Worm (Caenorhabditis elegans): Measurements from ENCODE around the gene Y32G9A.12.

Gene Y32G9A.12

ce11 chrV:1955246-1955645 is 35.2 kb upstream of the Y32G9A.12 start:
- no peak for TF ChIP-seq hnd-1 (tag; optimal IDR thresholded peaks at IDR 0.05)
- TF ChIP-seq hmbx-1 (tag; optimal IDR thresholded peaks at IDR 0.05), result no peak
- no peak for TF ChIP-seq sea-1 (GFP tag; conservative IDR thresholded peaks at IDR 0.05)
- TF ChIP-seq scrt-1 (GFP tag; IDR thresholded peaks at IDR 0.05), result no peak

DNA sequence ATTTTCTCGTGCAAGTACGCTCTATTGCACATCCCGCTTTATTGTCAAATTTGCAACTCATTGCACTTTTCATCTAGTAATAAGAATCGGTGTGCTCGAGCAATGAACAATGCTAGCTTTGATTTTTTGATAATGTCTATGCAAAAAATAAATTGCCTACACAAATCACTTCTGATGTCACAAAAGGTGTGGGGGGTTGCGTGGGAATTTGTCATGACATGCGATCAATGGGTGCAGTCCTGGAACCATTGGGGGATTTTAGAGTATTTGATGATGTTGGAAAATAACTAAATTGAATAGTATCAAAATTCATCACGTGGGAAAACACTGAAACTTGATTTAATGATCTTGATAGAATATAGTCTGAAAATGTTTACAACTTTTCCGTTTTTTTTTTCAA is 25.9 kb upstream of the Y32G9A.12 start:
- TF ChIP-seq F13C5.2 (tag; optimal IDR thresholded peaks at IDR 0.05), result no peak
- no peak for TF ChIP-seq ama-1 (optimal IDR thresholded peaks at IDR 0.05)
- TF ChIP-seq tbx-11 (GFP tag; IDR thresholded peaks at IDR 0.05), result no peak
- no peak for TF ChIP-seq flt-1 (GFP tag; IDR thresholded peaks at IDR 0.05)
- TF ChIP-seq scrt-1 (GFP tag; IDR thresholded peaks at IDR 0.05), result no peak
- no peak for TF ChIP-seq hmg-4 (GFP tag; optimal IDR thresholded peaks at IDR 0.05)
- no peak for TF ChIP-seq sea-1 (GFP tag; conservative IDR thresholded peaks at IDR 0.05)
- TF ChIP-seq aly-1 (tag; optimal IDR thresholded peaks at IDR 0.05), result no peak

DNA sequence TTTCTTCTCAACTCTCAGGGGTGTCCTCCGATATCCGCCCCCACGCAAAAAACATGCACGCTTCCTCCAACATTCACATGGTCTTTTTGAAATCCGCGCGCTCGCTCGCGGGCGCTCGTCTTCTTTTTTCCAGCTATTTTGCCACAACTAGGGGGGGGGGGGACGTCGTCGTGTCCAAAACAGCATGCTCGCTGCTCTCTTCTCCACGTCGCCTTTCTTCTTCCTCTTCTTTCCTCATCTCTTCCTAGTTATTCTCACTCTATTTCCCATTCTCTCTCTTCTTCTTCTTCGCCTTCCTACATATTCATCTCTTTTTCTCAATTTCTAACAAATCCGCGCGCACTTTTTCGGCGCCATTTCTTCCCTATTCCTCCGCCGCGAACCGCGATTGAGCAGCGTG is 23.5 kb upstream of the Y32G9A.12 start:
- TF ChIP-seq pes-1 (GFP tag; IDR thresholded peaks at IDR 0.05), result no peak
- no peak for TF ChIP-seq sea-1 (GFP tag; conservative IDR thresholded peaks at IDR 0.05)
- no peak for TF ChIP-seq ceh-36 (tag; optimal IDR thresholded peaks at IDR 0.05)
- TF ChIP-seq ama-1 (optimal IDR thresholded peaks at IDR 0.05), result no peak
- no peak for TF ChIP-seq flt-1 (GFP tag; IDR thresholded peaks at IDR 0.05)
- no peak for TF ChIP-seq hmbx-1 (tag; optimal IDR thresholded peaks at IDR 0.05)
- no peak for TF ChIP-seq scrt-1 (GFP tag; IDR thresholded peaks at IDR 0.05)
- TF ChIP-seq hmg-4 (GFP tag; optimal IDR thresholded peaks at IDR 0.05), result no peak
- no peak for TF ChIP-seq aly-1 (tag; optimal IDR thresholded peaks at IDR 0.05)
- no peak for TF ChIP-seq B0310.2 (tag; optimal IDR thresholded peaks at IDR 0.05)
- no peak for TF ChIP-seq hnd-1 (tag; optimal IDR thresholded peaks at IDR 0.05)
- no peak for TF ChIP-seq tbx-11 (GFP tag; IDR thresholded peaks at IDR 0.05)
- TF ChIP-seq ets-7 (tag; optimal IDR thresholded peaks at IDR 0.05), result no peak
- TF ChIP-seq tra-4 (tag; optimal IDR thresholded peaks at IDR 0.05), result no peak
- TF ChIP-seq F13C5.2 (tag; optimal IDR thresholded peaks at IDR 0.05), result no peak
- no peak for TF ChIP-seq ceh-13 (GFP tag; optimal IDR thresholded peaks at IDR 0.05)
- TF ChIP-seq tbx-37 (GFP tag; conservative IDR thresholded peaks at IDR 0.05), result no peak

DNA sequence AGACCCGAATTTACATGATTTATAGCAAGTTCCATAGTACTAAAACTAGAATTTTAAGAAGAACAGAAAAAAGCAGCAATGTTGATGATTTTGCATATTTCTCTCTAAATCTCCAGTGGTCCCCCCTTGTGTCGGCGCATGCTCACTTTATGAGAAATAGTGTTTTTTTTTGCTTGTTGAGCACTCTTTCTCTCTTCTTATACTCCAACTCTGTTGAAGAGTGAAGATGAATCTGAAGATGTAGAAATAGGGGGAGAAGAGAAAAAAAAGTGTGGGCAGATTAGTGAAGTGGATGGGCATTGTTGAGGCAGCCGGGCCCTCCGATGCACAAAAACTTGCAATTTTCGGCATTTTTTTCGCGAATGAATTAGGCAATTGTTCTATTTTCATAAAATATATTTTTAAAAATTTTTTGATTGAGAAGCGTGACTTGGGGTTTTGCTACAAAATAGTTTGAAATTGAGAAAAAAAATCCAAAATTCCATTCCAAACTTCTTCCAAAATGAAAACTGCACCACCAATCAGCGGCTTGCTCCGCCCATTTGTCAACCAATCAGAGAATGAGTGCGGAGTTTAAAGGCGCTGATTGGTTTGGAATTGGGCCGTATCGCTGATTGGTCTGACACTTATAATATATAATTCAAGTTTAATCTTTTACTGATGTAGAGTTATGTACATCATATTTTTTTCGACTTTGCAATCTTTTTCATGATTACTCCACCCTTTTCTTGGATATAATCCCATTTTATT is 20.6 kb upstream of the Y32G9A.12 start:
- no peak for TF ChIP-seq aly-1 (tag; optimal IDR thresholded peaks at IDR 0.05)

ce11 chrV:1937963-1938362 is 18.0 kb upstream of the Y32G9A.12 start, which contains the start of gene glb-25:
glb-25 (plus strand) TSS chrV:1938263.
- no peak for TF ChIP-seq B0310.2 (tag; optimal IDR thresholded peaks at IDR 0.05)
- TF ChIP-seq ceh-36 (tag; optimal IDR thresholded peaks at IDR 0.05), result no peak
- TF ChIP-seq ama-1 (optimal IDR thresholded peaks at IDR 0.05), result no peak
- no peak for TF ChIP-seq hnd-1 (tag; optimal IDR thresholded peaks at IDR 0.05)
- no peak for TF ChIP-seq aly-1 (tag; optimal IDR thresholded peaks at IDR 0.05)
- no peak for TF ChIP-seq flt-1 (GFP tag; IDR thresholded peaks at IDR 0.05)

ce11 chrV:1935494-1935893 is 15.5 kb upstream of the Y32G9A.12 start:
- no peak for TF ChIP-seq ceh-13 (GFP tag; optimal IDR thresholded peaks at IDR 0.05)

DNA sequence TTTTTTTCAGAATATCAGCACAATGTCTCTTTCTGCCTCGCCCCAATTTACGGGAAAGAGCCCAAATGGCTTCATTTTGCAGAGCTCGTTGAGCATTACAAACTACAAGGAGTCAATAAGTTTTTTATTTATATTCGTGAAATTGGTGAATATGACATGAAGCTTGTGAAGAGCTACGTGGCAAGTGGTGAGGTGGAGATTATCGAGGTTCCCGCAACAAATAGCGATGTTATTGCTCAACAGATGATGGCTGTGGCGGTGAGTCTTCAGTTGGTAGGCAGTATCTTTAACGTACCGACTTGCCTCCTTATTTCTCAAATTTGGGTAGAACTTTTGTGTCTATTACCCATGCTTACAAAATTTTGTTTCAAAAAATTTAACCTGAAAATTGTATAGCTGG is 8.5 kb upstream of the Y32G9A.12 start:
- no peak for TF ChIP-seq ets-7 (tag; optimal IDR thresholded peaks at IDR 0.05)
- TF ChIP-seq ceh-36 (tag; optimal IDR thresholded peaks at IDR 0.05), result no peak
- TF ChIP-seq sea-1 (GFP tag; conservative IDR thresholded peaks at IDR 0.05), result no peak
- no peak for TF ChIP-seq F13C5.2 (tag; optimal IDR thresholded peaks at IDR 0.05)
- TF ChIP-seq scrt-1 (GFP tag; IDR thresholded peaks at IDR 0.05), result no peak
- TF ChIP-seq flt-1 (GFP tag; IDR thresholded peaks at IDR 0.05), result no peak
- TF ChIP-seq hmg-4 (GFP tag; optimal IDR thresholded peaks at IDR 0.05), result no peak

DNA sequence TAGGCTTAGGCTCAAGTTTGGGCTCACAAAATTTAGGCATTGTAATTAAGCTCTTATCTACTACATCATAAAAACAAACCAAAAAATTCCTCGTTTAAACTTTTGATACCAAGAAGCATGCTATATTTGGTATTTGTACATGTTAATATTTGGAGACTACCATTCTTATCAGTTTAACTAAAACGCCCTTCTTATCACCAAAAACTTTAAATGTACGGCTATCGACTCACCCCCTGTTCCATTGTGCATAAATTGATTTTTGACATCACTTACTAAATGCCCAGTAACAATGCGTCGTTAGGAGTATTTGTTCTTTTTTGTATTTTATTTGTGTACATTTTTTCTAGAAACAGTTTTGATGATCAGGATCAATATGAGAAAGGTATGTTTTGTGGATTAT is 7.0 kb upstream of the Y32G9A.12 start, which contains the start of gene T06A1.5:
TSS of gene T06A1.5 (plus strand) at position 209 of the 400 bp plus-strand sequence.
- TF ChIP-seq scrt-1 (GFP tag; IDR thresholded peaks at IDR 0.05) (no peak), ets-7 (tag; optimal IDR thresholded peaks at IDR 0.05) (no peak), sea-1 (GFP tag; conservative IDR thresholded peaks at IDR 0.05) (no peak), ceh-13 (GFP tag; optimal IDR thresholded peaks at IDR 0.05) (no peak), hnd-1 (tag; optimal IDR thresholded peaks at IDR 0.05) (no peak), tbx-37 (GFP tag; conservative IDR thresholded peaks at IDR 0.05) (no peak), tra-4 (tag; optimal IDR thresholded peaks at IDR 0.05) (no peak), hmbx-1 (tag; optimal IDR thresholded peaks at IDR 0.05) (no peak), ama-1 (optimal IDR thresholded peaks at IDR 0.05) (no peak), pes-1 (GFP tag; IDR thresholded peaks at IDR 0.05) (no peak), aly-1 (tag; optimal IDR thresholded peaks at IDR 0.05) (no peak), flt-1 (GFP tag; IDR thresholded peaks at IDR 0.05) (no peak), B0310.2 (tag; optimal IDR thresholded peaks at IDR 0.05) (no peak), ceh-36 (tag; optimal IDR thresholded peaks at IDR 0.05) (no peak), F13C5.2 (tag; optimal IDR thresholded peaks at IDR 0.05) (no peak), hmg-4 (GFP tag; optimal IDR thresholded peaks at IDR 0.05) (no peak), tbx-11 (GFP tag; IDR thresholded peaks at IDR 0.05) (no peak)

DNA sequence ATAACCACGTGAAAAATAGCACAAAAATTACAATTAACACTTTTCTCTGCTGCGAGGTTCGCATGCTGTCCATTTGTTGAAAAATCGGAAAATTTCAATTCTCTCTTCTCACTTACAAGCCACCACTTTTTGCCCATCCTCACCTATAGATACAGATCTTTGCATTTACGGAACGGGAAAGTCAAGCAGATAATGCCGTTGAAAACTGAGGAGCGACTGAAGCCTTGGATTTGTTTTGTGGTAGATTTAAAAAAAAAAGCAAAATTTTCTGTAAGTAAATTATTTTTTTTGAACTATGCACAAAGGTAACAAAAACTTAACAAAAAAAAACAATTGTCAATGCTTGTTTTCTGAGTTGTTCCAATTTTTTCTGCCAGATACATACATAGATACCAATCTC is 5.5 kb upstream of the Y32G9A.12 start, which contains the start of gene T06A1.1:
TSS of gene T06A1.1 (minus strand) at position 101 of the 400 bp plus-strand sequence.
- TF ChIP-seq hmg-4 (GFP tag; optimal IDR thresholded peaks at IDR 0.05), result no peak
